Fruit fly (Drosophila melanogaster): ENCODE measurements around the gene CG5885.

dm6 chr2L:9945086-9945485 is 27.0 kb upstream of the CG5885 start:
- TF ChIP-seq usp (GFP tag; optimal IDR thresholded peaks at IDR 0.05): no peak
- no peak for TF ChIP-seq EcR (GFP tag; optimal IDR thresholded peaks at IDR 0.05)

Measured in whole organism.